Worm (Caenorhabditis elegans): Measurements from ENCODE around the gene C47E12.9.

DNA sequence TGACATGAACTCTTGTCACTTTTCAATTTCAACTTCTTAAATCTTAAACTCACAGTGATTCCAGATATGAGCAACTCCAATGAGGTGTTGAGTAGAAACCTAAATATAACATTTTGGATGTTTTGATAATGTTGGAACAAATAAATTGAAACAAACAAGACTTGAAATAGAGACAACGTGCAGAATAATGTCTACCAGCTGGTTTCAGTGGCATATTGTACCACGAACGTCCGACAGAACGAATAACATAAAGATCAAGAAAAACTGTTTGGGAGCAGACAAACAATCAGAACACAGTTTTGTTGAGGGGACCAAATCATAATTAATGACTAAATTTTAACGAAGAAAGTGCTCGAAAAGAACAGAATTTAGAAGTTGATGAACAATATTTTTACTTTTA, 21.2 kb upstream of the C47E12.9 start, which contains the start of gene gon-1:
- TF ChIP-seq R02D3.7 (tag; optimal IDR thresholded peaks at IDR 0.05) (no peak), eor-1 (tag; optimal IDR thresholded peaks at IDR 0.05) (no peak), egl-27 (tag; optimal IDR thresholded peaks at IDR 0.05) (no peak), unc-62 (GFP tag; optimal IDR thresholded peaks at IDR 0.05) (no peak), elt-1 (tag; optimal IDR thresholded peaks at IDR 0.05) (no peak), fkh-2 (tag; optimal IDR thresholded peaks at IDR 0.05) (no peak), nhr-28 (tag; optimal IDR thresholded peaks at IDR 0.05) (no peak), ceh-16 (tag; optimal IDR thresholded peaks at IDR 0.05) (no peak), pha-4 (tag; optimal IDR thresholded peaks at IDR 0.05) (no peak)
